Worm (Caenorhabditis elegans): Measurements from ENCODE around the gene dmd-7.

DNA sequence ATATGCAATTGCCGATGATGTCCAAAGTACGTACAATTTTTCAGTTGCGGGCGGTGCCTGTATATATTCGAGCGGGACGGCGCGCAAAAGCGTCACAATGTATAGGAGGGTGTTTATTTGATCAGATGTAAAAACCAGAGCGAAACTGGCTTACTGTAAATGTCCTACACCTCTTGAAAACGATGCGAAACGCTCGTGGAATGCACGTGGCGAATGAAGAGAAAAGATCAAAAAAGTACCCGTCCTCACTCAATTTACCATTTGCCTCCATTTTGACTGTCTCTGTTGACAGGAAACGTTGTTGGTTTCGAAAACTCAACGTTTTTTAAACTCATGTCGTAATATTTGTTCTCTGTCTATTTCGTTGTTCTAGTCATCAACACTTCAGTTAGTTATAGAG is 6.0 kb upstream of the dmd-7 start:
- TF ChIP-seq flt-1 (GFP tag; IDR thresholded peaks at IDR 0.05) (no peak), T22C8.4 (GFP tag; IDR thresholded peaks at IDR 0.05) (no peak), med-1 (GFP tag; optimal IDR thresholded peaks at IDR 0.05; ENCODE audit: insufficient read depth) (no peak), klf-2 (GFP tag; conservative IDR thresholded peaks at IDR 0.05) (no peak), ztf-23 (GFP tag; IDR thresholded peaks at IDR 0.05) (no peak), ztf-29 (GFP tag; IDR thresholded peaks at IDR 0.05) (no peak), ref-1 (GFP tag; conservative IDR thresholded peaks at IDR 0.05) (no peak), tab-1 (GFP tag; IDR thresholded peaks at IDR 0.05) (no peak)

All from whole organism, midembryonic.